Worm (Caenorhabditis elegans): ENCODE data around the gene R10F2.5.

Gene R10F2.5

ce11 chrIII:2924658-2925057 is at the start of gene R10F2.5:
Gene R10F2.5 (minus strand): TSS chrIII:2924758.
- TF ChIP-seq mls-2 (tag; optimal IDR thresholded peaks at IDR 0.05) (no peak), bed-3 (GFP tag; optimal IDR thresholded peaks at IDR 0.05) (no peak)

DNA sequence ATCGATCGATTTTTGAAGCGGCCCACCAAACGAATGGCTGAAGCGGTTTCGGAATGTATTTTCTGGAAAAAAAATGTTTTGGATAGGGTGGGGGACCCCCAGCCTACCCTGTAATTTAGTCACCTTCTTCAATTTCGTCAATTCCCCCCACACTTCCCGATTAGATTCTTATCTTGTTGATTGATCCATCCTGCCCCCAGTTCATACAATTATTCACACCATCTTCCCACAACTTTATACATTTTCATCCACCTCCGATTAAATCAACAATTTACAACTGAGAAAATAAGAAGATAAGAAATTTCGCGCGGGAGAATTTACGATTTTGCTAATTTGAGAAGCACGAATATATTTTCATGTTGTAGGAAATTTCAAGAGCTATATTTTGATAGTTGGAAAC is 48.4 kb upstream of the R10F2.5 start:
- no peak for TF ChIP-seq pha-4 (tag; optimal IDR thresholded peaks at IDR 0.05)
- TF ChIP-seq elt-1 (tag; optimal IDR thresholded peaks at IDR 0.05; ENCODE audit: borderline replicate concordance, insufficient read depth), result peak; percentile 59

DNA sequence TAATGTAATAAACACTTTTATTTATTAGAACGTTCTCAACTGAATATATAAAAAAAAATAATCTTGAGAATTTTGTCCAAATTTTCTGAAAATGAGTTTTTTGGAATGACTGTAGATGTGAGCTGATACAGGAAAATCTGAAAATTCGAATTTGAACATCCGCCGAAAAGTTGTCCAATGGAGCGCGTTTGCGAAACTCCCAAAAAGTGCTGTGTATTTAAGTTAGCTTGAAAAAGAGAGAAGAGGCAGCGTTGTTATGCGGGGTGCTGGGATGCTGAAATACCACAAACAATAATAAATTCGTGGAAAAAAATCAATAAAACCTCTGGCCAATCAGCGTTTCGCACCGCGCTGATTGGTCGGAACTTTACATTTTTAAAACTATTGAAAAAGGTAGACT is 45.7 kb upstream of the R10F2.5 start:
- TF ChIP-seq M03D4.4 (tag; optimal IDR thresholded peaks at IDR 0.05), result no peak

- no peak for TF ChIP-seq bed-3 (GFP tag; optimal IDR thresholded peaks at IDR 0.05)
- no peak for TF ChIP-seq mls-2 (tag; optimal IDR thresholded peaks at IDR 0.05)
- TF ChIP-seq ceh-43 (GFP tag; optimal IDR thresholded peaks at IDR 0.05), result no peak
- TF ChIP-seq unc-62 (GFP tag; optimal IDR thresholded peaks at IDR 0.05), result no peak
- TF ChIP-seq nhr-237 (tag; optimal IDR thresholded peaks at IDR 0.05), result peak; percentile 47
- no peak for TF ChIP-seq nhr-2 (tag; optimal IDR thresholded peaks at IDR 0.05)
- TF ChIP-seq mep-1 (tag; optimal IDR thresholded peaks at IDR 0.05), result peak; percentile 46
- peak; percentile 52 for TF ChIP-seq sptf-1 (tag; optimal IDR thresholded peaks at IDR 0.05)
- TF ChIP-seq elt-3 (tag; optimal IDR thresholded peaks at IDR 0.05), result no peak
- TF ChIP-seq M03D4.4 (tag; optimal IDR thresholded peaks at IDR 0.05), result no peak
- peak; percentile 18 for TF ChIP-seq hlh-1 (tag; optimal IDR thresholded peaks at IDR 0.05)
- TF ChIP-seq cnd-1 (tag; optimal IDR thresholded peaks at IDR 0.05), result no peak
- TF ChIP-seq zip-8 (tag; optimal IDR thresholded peaks at IDR 0.05), result no peak
- TF ChIP-seq ces-1 (GFP tag; optimal IDR thresholded peaks at IDR 0.05), result peak; percentile 65
- no peak for TF ChIP-seq nhr-28 (tag; optimal IDR thresholded peaks at IDR 0.05)
- peak; percentile 7 for TF ChIP-seq ceh-39 (tag; optimal IDR thresholded peaks at IDR 0.05)
- TF ChIP-seq lin-13 (tag; optimal IDR thresholded peaks at IDR 0.05), result peak; percentile 70
- TF ChIP-seq snpc-4 (tag; optimal IDR thresholded peaks at IDR 0.05), result no peak
- peak; percentile 70 for TF ChIP-seq ham-2 (GFP tag; optimal IDR thresholded peaks at IDR 0.05)
- no peak for TF ChIP-seq nhr-12 (tag; optimal IDR thresholded peaks at IDR 0.05)
- no peak for TF ChIP-seq sem-2 (GFP tag; optimal IDR thresholded peaks at IDR 0.05)
- peak; percentile 77 for TF ChIP-seq lsy-2 (tag; optimal IDR thresholded peaks at IDR 0.05)
- peak; percentile 49 for TF ChIP-seq pha-4 (tag; optimal IDR thresholded peaks at IDR 0.05)
- peak; percentile 69 for TF ChIP-seq unc-120 (tag; optimal IDR thresholded peaks at IDR 0.05; ENCODE audit: poor library complexity, severe bottlenecking)
These were observed 41.9 kb upstream of the R10F2.5 start for ce11 chrIII:2966462-2966861.

- TF ChIP-seq nhr-237 (tag; optimal IDR thresholded peaks at IDR 0.05), result no peak
These were observed 41.0 kb upstream of the R10F2.5 start, which contains the start of gene H05C05.2 for ce11 chrIII:2965534-2965933. Gene H05C05.2 (minus strand): TSS chrIII:2965634.

DNA sequence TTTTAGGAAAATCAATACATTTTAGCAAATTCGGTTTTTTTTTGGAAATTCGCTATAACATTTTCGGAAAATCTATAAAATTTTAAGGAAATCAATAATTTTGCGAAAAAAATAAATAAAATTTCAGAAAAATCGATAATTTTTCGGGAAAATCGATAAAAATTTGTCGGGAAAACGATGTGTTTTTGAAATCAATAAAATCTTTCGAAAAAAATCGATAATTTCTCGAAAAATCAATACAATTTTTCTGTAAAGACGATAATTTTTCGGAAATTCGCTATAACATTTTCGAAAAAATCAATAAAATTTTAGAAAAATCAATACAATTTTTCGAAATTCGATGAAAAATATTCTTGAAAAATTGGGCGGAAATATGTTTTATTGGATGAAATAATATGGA is 37.3 kb upstream of the R10F2.5 start:
- no peak for TF ChIP-seq hlh-1 (tag; optimal IDR thresholded peaks at IDR 0.05)
- TF ChIP-seq elt-1 (tag; optimal IDR thresholded peaks at IDR 0.05; ENCODE audit: borderline replicate concordance, insufficient read depth), result no peak
- no peak for TF ChIP-seq nhr-76 (tag; optimal IDR thresholded peaks at IDR 0.05)
- TF ChIP-seq pha-4 (tag; optimal IDR thresholded peaks at IDR 0.05), result no peak
- no peak for TF ChIP-seq zip-8 (tag; optimal IDR thresholded peaks at IDR 0.05)
- no peak for TF ChIP-seq unc-120 (tag; optimal IDR thresholded peaks at IDR 0.05; ENCODE audit: poor library complexity, severe bottlenecking)
- TF ChIP-seq tbx-8 (GFP tag; optimal IDR thresholded peaks at IDR 0.05), result no peak
- TF ChIP-seq nhr-237 (tag; optimal IDR thresholded peaks at IDR 0.05), result no peak
- TF ChIP-seq M03D4.4 (tag; optimal IDR thresholded peaks at IDR 0.05), result no peak
- TF ChIP-seq drap-1 (GFP tag; optimal IDR thresholded peaks at IDR 0.05), result no peak
- TF ChIP-seq nhr-28 (tag; optimal IDR thresholded peaks at IDR 0.05), result no peak
- no peak for TF ChIP-seq bed-3 (GFP tag; optimal IDR thresholded peaks at IDR 0.05)
- no peak for TF ChIP-seq lin-13 (tag; optimal IDR thresholded peaks at IDR 0.05)
- TF ChIP-seq mls-2 (tag; optimal IDR thresholded peaks at IDR 0.05), result no peak
- TF ChIP-seq ces-1 (GFP tag; optimal IDR thresholded peaks at IDR 0.05), result no peak
- TF ChIP-seq nhr-12 (tag; optimal IDR thresholded peaks at IDR 0.05), result no peak
- no peak for TF ChIP-seq mab-5 (tag; optimal IDR thresholded peaks at IDR 0.05)

All from whole organism, mixed stage, embryonic.